Fruit fly (Drosophila melanogaster): ENCODE results near the gene Grip163.

The Grip163 gene

dm6 chr3L:11992960-11993359, 5.0 kb downstream of the Grip163 start, which contains the start of gene viaf (continued):
- TF ChIP-seq jigr1 (GFP tag; IDR thresholded peaks at IDR 0.05) (peak; percentile 75; the same call in 2 of the 3 replicates), tx (GFP tag; optimal IDR thresholded peaks at IDR 0.05) (no peak), CG11696 (GFP tag; IDR thresholded peaks at IDR 0.05) (no peak), row (GFP tag; IDR thresholded peaks at IDR 0.05) (peak; percentile 86), CG9215 (GFP tag; IDR thresholded peaks at IDR 0.05) (no peak), CTCF (GFP tag; optimal IDR thresholded peaks at IDR 0.05) (peak; percentile 49), Jarid2 (GFP tag; optimal IDR thresholded peaks at IDR 0.05) (peak; percentile 25), CG1529 (GFP tag; optimal IDR thresholded peaks at IDR 0.05) (no peak), slbo (GFP tag; IDR thresholded peaks at IDR 0.05) (peak; percentile 82), CG12769 (tag; optimal IDR thresholded peaks at IDR 0.05) (no peak), Adf1 (GFP tag; IDR thresholded peaks at IDR 0.05) (peak; percentile 18; the same call in 1 of the 2 replicates), HmgZ (tag; optimal IDR thresholded peaks at IDR 0.05) (peak; percentile 70), Kr (GFP tag; optimal IDR thresholded peaks at IDR 0.05) (no peak), Lhr (GFP tag; optimal IDR thresholded peaks at IDR 0.05) (no peak), zen2 (GFP tag; IDR thresholded peaks at IDR 0.05; ENCODE audit: partially characterized antibody) (peak; percentile 79), Fer3 (tag; optimal IDR thresholded peaks at IDR 0.05) (no peak), CG12744 (GFP tag; optimal IDR thresholded peaks at IDR 0.05) (no peak), Chrac-16 (GFP tag; optimal IDR thresholded peaks at IDR 0.05) (peak; percentile 53), BtbVII (GFP tag; optimal IDR thresholded peaks at IDR 0.05) (no peak), Mad (GFP tag; optimal IDR thresholded peaks at IDR 0.05) (no peak), CG17186 (GFP tag; optimal IDR thresholded peaks at IDR 0.05) (peak; percentile 82), CG31388 (GFP tag; optimal IDR thresholded peaks at IDR 0.05) (no peak), CG4404 (GFP tag; IDR thresholded peaks at IDR 0.05) (no peak), CG8089 (GFP tag; optimal IDR thresholded peaks at IDR 0.05) (no peak), aop (GFP tag; IDR thresholded peaks at IDR 0.05) (peak; percentile 22; the same call in 1 of the 2 replicates), CG6689 (GFP tag; IDR thresholded peaks at IDR 0.05) (no peak), eyg (GFP tag; optimal IDR thresholded peaks at IDR 0.05) (no peak), Xrp1 (GFP tag; IDR thresholded peaks at IDR 0.05) (no peak; the same call in 1 of the 2 replicates), lilli (GFP tag; optimal IDR thresholded peaks at IDR 0.05) (peak; percentile 61), tio (GFP tag; optimal IDR thresholded peaks at IDR 0.05) (no peak), HLH4C (GFP tag; IDR thresholded peaks at IDR 0.05; ENCODE audit: partially characterized antibody) (peak; percentile 86), CG13624 (GFP tag; optimal IDR thresholded peaks at IDR 0.05) (no peak), CG3065 (GFP tag; optimal IDR thresholded peaks at IDR 0.05) (no peak), H2.0 (GFP tag; IDR thresholded peaks at IDR 0.05) (peak; percentile 42; the same call in 1 of the 2 replicates), az2 (GFP tag; optimal IDR thresholded peaks at IDR 0.05) (peak; percentile 53), dm (GFP tag; optimal IDR thresholded peaks at IDR 0.05) (no peak), Oaz (GFP tag; IDR thresholded peaks at IDR 0.05) (no peak), hb (GFP tag; IDR thresholded peaks at IDR 0.05; ENCODE audit: partially characterized antibody) (peak; percentile 87), croc (GFP tag; conservative IDR thresholded peaks at IDR 0.05) (no peak), MBD-R2 (GFP tag; IDR thresholded peaks at IDR 0.05) (peak; percentile 81), Blimp-1 (GFP tag; optimal IDR thresholded peaks at IDR 0.05) (no peak), Sox102F (GFP tag; optimal IDR thresholded peaks at IDR 0.05) (peak; percentile 51), Fer2 (tag; optimal IDR thresholded peaks at IDR 0.05) (peak; percentile 15), ken (GFP tag; IDR thresholded peaks at IDR 0.05) (no peak), CG11560 (tag; IDR thresholded peaks at IDR 0.05) (no peak), D19A (tag; optimal IDR thresholded peaks at IDR 0.05) (no peak), CG7556 (GFP tag; optimal IDR thresholded peaks at IDR 0.05) (no peak), HLH54F (GFP tag; optimal IDR thresholded peaks at IDR 0.05) (no peak), zfh1 (GFP tag; IDR thresholded peaks at IDR 0.05) (peak; percentile 61; the same call in 1 of the 3 replicates), nerfin-1 (tag; optimal IDR thresholded peaks at IDR 0.05) (no peak), CG14014 (GFP tag; IDR thresholded peaks at IDR 0.05) (peak; percentile 25; the same call in 1 of the 2 replicates), Atf6 (GFP tag; IDR thresholded peaks at IDR 0.05) (no peak), CG2129 (GFP tag; IDR thresholded peaks at IDR 0.05; ENCODE audit: partially characterized antibody) (peak; percentile 78)
